Fruit fly (Drosophila melanogaster): ENCODE results near the gene CG43658.

- TF ChIP-seq h (optimal IDR thresholded peaks at IDR 0.05), result no peak
- TF ChIP-seq psq (optimal IDR thresholded peaks at IDR 0.05), result no peak
- TF ChIP-seq Sin3A (optimal IDR thresholded peaks at IDR 0.05), result no peak
- no peak for TF ChIP-seq Myc (optimal IDR thresholded peaks at IDR 0.05)
- no peak for TF ChIP-seq ttk (optimal IDR thresholded peaks at IDR 0.05)
- TF ChIP-seq insv (optimal IDR thresholded peaks at IDR 0.05), result no peak
Observed at dm6 chrX:17506965-17507878, 53.8 kb downstream of the CG43658 start.
